Fruit fly (Drosophila melanogaster) whole organism, wandering third instar larva: ENCODE data around the gene SsRbeta.

Experiments
- Abd-B ChIP-seq: fragments of >200 bp; optimal IDR thresholded peaks from 2 replicates; lab custom pipeline; 2017; ENCODE audit warnings: missing biosample characterization, missing genetic modification characterization
- CG32264 ChIP-seq: fragments of 200-800 bp; sonication (Bioruptor generic); optimal IDR thresholded peaks from 2 replicates; lab custom pipeline; 2016; ENCODE audit warnings: missing biosample characterization, missing genetic modification characterization
- CG9705 ChIP-seq: fragments of 200-800 bp; sonication (Bioruptor generic); optimal IDR thresholded peaks from 2 replicates; lab custom pipeline; 2018; ENCODE audit warnings: missing biosample characterization, mild to moderate bottlenecking, missing genetic modification characterization
- CrebA ChIP-seq: fragments of 200-800 bp; sonication (Bioruptor generic); optimal IDR thresholded peaks from 2 replicates; lab custom pipeline; 2016; ENCODE audit warnings: missing biosample characterization, mild to moderate bottlenecking, missing genetic modification characterization, borderline replicate concordance
- Dfd ChIP-seq: fragments of >200 bp; optimal IDR thresholded peaks from 2 replicates; lab custom pipeline; 2017; ENCODE audit warnings: missing biosample characterization, missing genetic modification characterization
- Dif ChIP-seq: fragments of 200-275, 200-300 bp; sonication (Bioruptor generic); optimal IDR thresholded peaks from 2 replicates; lab custom pipeline; 2018; ENCODE audit warnings: missing biosample characterization, missing genetic modification characterization; ENCODE audit not compliant: partially characterized antibody
- HLH106 ChIP-seq: fragments of 200-800 bp; optimal IDR thresholded peaks from 3 replicates; lab custom pipeline; 2019; ENCODE audit warnings: missing biosample characterization, mild to moderate bottlenecking, missing genetic modification characterization, moderate library complexity
- Hr78 ChIP-seq: fragments of >200 bp; optimal IDR thresholded peaks from 2 replicates; lab custom pipeline; 2017; ENCODE audit warnings: missing biosample characterization, missing genetic modification characterization
- Hr83 ChIP-seq: fragments of 200-300 bp; sonication (Bioruptor generic); optimal IDR thresholded peaks from 2 replicates; lab custom pipeline; 2016; ENCODE audit warnings: missing biosample characterization, mild to moderate bottlenecking, missing genetic modification characterization, moderate library complexity; ENCODE audit not compliant: poor library complexity, severe bottlenecking
- Jra ChIP-seq: sonication (Bioruptor generic); optimal IDR thresholded peaks from 2 replicates; lab custom pipeline; 2016; ENCODE audit warnings: missing biosample characterization, missing genetic modification characterization
- Mio ChIP-seq: sonication (Bioruptor generic); optimal IDR thresholded peaks from 2 replicates; lab custom pipeline; 2016; ENCODE audit warnings: missing biosample characterization, missing genetic modification characterization
- N ChIP-seq: fragments of >200 bp; optimal IDR thresholded peaks from 2 replicates; lab custom pipeline; 2018; ENCODE audit warnings: missing biosample characterization, missing external identifiers, missing genetic modification characterization
- OdsH ChIP-seq: fragments of 200-800 bp; sonication (Bioruptor generic); optimal IDR thresholded peaks from 2 replicates; lab custom pipeline; 2016; ENCODE audit warnings: missing biosample characterization, mild to moderate bottlenecking, missing genetic modification characterization
- Rel ChIP-seq, 2 experiments: fragments of 200-800 bp; sonication (Bioruptor generic) in 1 of 2; optimal IDR thresholded peaks; 2 replicates in 1 of 2; 3 replicates in 1 of 2; lab custom pipeline; 2016 to 2019; ENCODE audit warnings: mild to moderate bottlenecking in 2 of 2, missing biosample characterization in 2 of 2, missing genetic modification characterization in 2 of 2, moderate library complexity in 1 of 2
- Sp1 ChIP-seq: fragments of 200-800 bp; sonication (Bioruptor generic); optimal IDR thresholded peaks from 3 replicates; lab custom pipeline; 2019; ENCODE audit warnings: missing biosample characterization, mild to moderate bottlenecking, missing genetic modification characterization, moderate library complexity
- Vsx2 ChIP-seq: fragments of 200-300, 225-300 bp; sonication (Bioruptor generic); optimal IDR thresholded peaks from 2 replicates; lab custom pipeline; 2018; ENCODE audit warnings: missing biosample characterization, missing genetic modification characterization; ENCODE audit not compliant: partially characterized antibody
- br ChIP-seq: fragments of 200-800 bp; sonication (Bioruptor generic); optimal IDR thresholded peaks from 2 replicates; lab custom pipeline; 2016; ENCODE audit warnings: missing biosample characterization, missing genetic modification characterization
- brk ChIP-seq: fragments of 200-800 bp; sonication (Bioruptor generic); optimal IDR thresholded peaks from 2 replicates; lab custom pipeline; 2016; ENCODE audit warnings: missing biosample characterization, mild to moderate bottlenecking, missing genetic modification characterization
- dl ChIP-seq, 2 experiments: fragments of 175-275, 200-275 bp in 1 of 2; fragments of 200-275 bp in 1 of 2; sonication (Bioruptor generic); optimal IDR thresholded peaks; lab custom pipeline; 2018; ENCODE audit warnings: mild to moderate bottlenecking in 2 of 2, missing biosample characterization in 2 of 2, missing genetic modification characterization in 2 of 2, moderate library complexity in 2 of 2; ENCODE audit not compliant: partially characterized antibody in 2 of 2, insufficient read depth in 1 of 2
- dmrt93B ChIP-seq: fragments of 200-800 bp; sonication (Bioruptor generic); optimal IDR thresholded peaks from 2 replicates; lab custom pipeline; 2018; ENCODE audit warnings: missing biosample characterization, mild to moderate bottlenecking, missing genetic modification characterization
- foxo ChIP-seq, 2 experiments: fragments of 200-800 bp; sonication (Bioruptor generic); optimal IDR thresholded peaks; 2 replicates in 1 of 2; 3 replicates in 1 of 2; lab custom pipeline; 2016 to 2017; ENCODE audit warnings: missing biosample characterization in 2 of 2, missing genetic modification characterization in 2 of 2
- fru ChIP-seq: fragments of 200-800 bp; sonication (Bioruptor generic); optimal IDR thresholded peaks from 3 replicates; lab custom pipeline; 2016; ENCODE audit warnings: missing biosample characterization, mild to moderate bottlenecking, missing genetic modification characterization
- h ChIP-seq: fragments of 200-800 bp; sonication (Bioruptor generic); optimal IDR thresholded peaks from 3 replicates; lab custom pipeline; 2016; ENCODE audit warnings: missing biosample characterization, mild to moderate bottlenecking, missing genetic modification characterization
- jim ChIP-seq: fragments of 175-275, 200-325 bp; sonication (Bioruptor generic); optimal IDR thresholded peaks from 2 replicates; lab custom pipeline; 2016; ENCODE audit warnings: missing biosample characterization, mild to moderate bottlenecking, missing genetic modification characterization
- lola ChIP-seq: fragments of >200 bp; optimal IDR thresholded peaks from 2 replicates; lab custom pipeline; 2017; ENCODE audit warnings: missing biosample characterization, missing genetic modification characterization
- pan ChIP-seq: fragments of >200 bp; optimal IDR thresholded peaks from 2 replicates; lab custom pipeline; 2017
- psq ChIP-seq: fragments of 200-800 bp; sonication (Bioruptor generic); optimal IDR thresholded peaks from 3 replicates; lab custom pipeline; 2017; ENCODE audit warnings: missing biosample characterization, mild to moderate bottlenecking, missing genetic modification characterization, moderate library complexity
- sage ChIP-seq: fragments of 200-800 bp; sonication (Bioruptor generic); optimal IDR thresholded peaks from 2 replicates; lab custom pipeline; 2016; ENCODE audit warnings: missing biosample characterization, mild to moderate bottlenecking, missing genetic modification characterization
- sv ChIP-seq: fragments of 200-800 bp; sonication (Bioruptor generic); optimal IDR thresholded peaks from 3 replicates; lab custom pipeline; 2016; ENCODE audit warnings: missing biosample characterization, missing genetic modification characterization
- tai ChIP-seq: sonication (Bioruptor generic); optimal IDR thresholded peaks from 2 replicates; lab custom pipeline; 2016; ENCODE audit warnings: missing biosample characterization, missing genetic modification characterization
- usp ChIP-seq: fragments of >200 bp; optimal IDR thresholded peaks from 2 replicates; lab custom pipeline; 2017; ENCODE audit warnings: missing biosample characterization, missing genetic modification characterization
- woc ChIP-seq: sonication (Bioruptor generic); optimal IDR thresholded peaks from 2 replicates; lab custom pipeline; 2016; ENCODE audit warnings: missing biosample characterization, mild to moderate bottlenecking, missing genetic modification characterization

SsRbeta gene

dm6 chr3L:16139131-16139530 is 9.7 kb downstream of the SsRbeta start:
- peak; percentile 38 for TF ChIP-seq brk
- no peak for TF ChIP-seq sv
- TF ChIP-seq Dif (GFP tag; lab: Kevin White, UChicago): peak; percentile 34
- TF ChIP-seq sage (GFP tag; lab: Kevin White, UChicago): no peak
- TF ChIP-seq Hr83 (GFP tag; lab: Kevin White, UChicago): no peak
- no peak for TF ChIP-seq br

dm6 chr3L:16141556-16141955 is 12.1 kb downstream of the SsRbeta start:
- TF ChIP-seq dl (GFP tag; optimal IDR thresholded peaks at IDR 0.05; lab: Kevin White, UChicago; ENCODE audit: insufficient read depth in 1 of 2, partially characterized antibody in 2 of 2) (no peak), Dfd (GFP tag; lab: Kevin White, UChicago) (peak; percentile 93), woc (GFP tag; lab: Kevin White, UChicago) (no peak)

- TF ChIP-seq CG32264 (GFP tag; lab: Kevin White, UChicago): no peak
- no peak for TF ChIP-seq CrebA
- no peak for TF ChIP-seq Sp1
- no peak for TF ChIP-seq lola
- no peak for TF ChIP-seq Jra
- no peak for TF ChIP-seq sage (GFP tag; lab: Kevin White, UChicago)
- TF ChIP-seq tai: no peak
- TF ChIP-seq Abd-B (GFP tag; lab: Kevin White, UChicago): no peak
- TF ChIP-seq dmrt93B (GFP tag; lab: Kevin White, UChicago): no peak
- TF ChIP-seq usp: no peak
- no peak for TF ChIP-seq fru (GFP tag; lab: Kevin White, UChicago)
- no peak for TF ChIP-seq Vsx2 (GFP tag; lab: Kevin White, UChicago)
- TF ChIP-seq Hr78 (GFP tag; lab: Kevin White, UChicago): no peak
- TF ChIP-seq Dfd (GFP tag; lab: Kevin White, UChicago): no peak
- no peak for TF ChIP-seq N
- no peak for TF ChIP-seq CG9705
- no peak for TF ChIP-seq OdsH (GFP tag; lab: Kevin White, UChicago)
- no peak for TF ChIP-seq woc (GFP tag; lab: Kevin White, UChicago)
These were observed 14.5 kb downstream of the SsRbeta start, which contains the start of gene CG32152 for dm6 chr3L:16143685-16144539. TSS of gene CG32152 (minus strand) at chr3L:16144036.

dm6 chr3L:16145282-16145681 is 15.9 kb downstream of the SsRbeta start:
- TF ChIP-seq lola: no peak
- peak; percentile 3 for TF ChIP-seq Sp1
- peak; percentile 47 for TF ChIP-seq Hr83 (GFP tag; lab: Kevin White, UChicago)
- TF ChIP-seq dmrt93B (GFP tag; lab: Kevin White, UChicago): no peak
- peak; percentile 7 for TF ChIP-seq h (GFP tag; lab: Kevin White, UChicago)
- TF ChIP-seq dl (GFP tag; optimal IDR thresholded peaks at IDR 0.05; lab: Kevin White, UChicago; ENCODE audit: insufficient read depth in 1 of 2, partially characterized antibody in 2 of 2): no peak

- TF ChIP-seq CG9705 (no peak), HLH106 (tag; lab: Kevin White, UChicago) (no peak), Mio (GFP tag; lab: Kevin White, UChicago) (no peak), Rel (GFP tag; optimal IDR thresholded peaks at IDR 0.05; lab: Kevin White, UChicago) (no peak), Rel (tag; optimal IDR thresholded peaks at IDR 0.05; lab: Kevin White, UChicago) (no peak), sv (no peak), foxo (GFP tag; optimal IDR thresholded peaks at IDR 0.05; lab: Kevin White, UChicago) (no peak), CrebA (no peak), dmrt93B (GFP tag; lab: Kevin White, UChicago) (no peak), jim (GFP tag; lab: Kevin White, UChicago) (no peak), CG32264 (GFP tag; lab: Kevin White, UChicago) (no peak), tai (no peak), brk (no peak), pan (lab: Kevin White, UChicago) (no peak), Jra (no peak), psq (GFP tag; lab: Kevin White, UChicago) (no peak), usp (no peak), fru (GFP tag; lab: Kevin White, UChicago) (no peak), lola (no peak)
These were observed 16.6 kb downstream of the SsRbeta start for dm6 chr3L:16145931-16146538.
